Worm (Caenorhabditis elegans): Measurements from ENCODE around the gene nhr-65.

nhr-65 gene

ce11 chrV:18838799-18839354, at the start of gene nhr-65:
Gene nhr-65, plus strand, starts transcription at chrV:18839304.
- TF ChIP-seq him-1 (tag; optimal IDR thresholded peaks at IDR 0.05) (no peak), dao-5 (tag; optimal IDR thresholded peaks at IDR 0.05) (no peak), W03F9.2 (tag; optimal IDR thresholded peaks at IDR 0.05) (no peak)

DNA sequence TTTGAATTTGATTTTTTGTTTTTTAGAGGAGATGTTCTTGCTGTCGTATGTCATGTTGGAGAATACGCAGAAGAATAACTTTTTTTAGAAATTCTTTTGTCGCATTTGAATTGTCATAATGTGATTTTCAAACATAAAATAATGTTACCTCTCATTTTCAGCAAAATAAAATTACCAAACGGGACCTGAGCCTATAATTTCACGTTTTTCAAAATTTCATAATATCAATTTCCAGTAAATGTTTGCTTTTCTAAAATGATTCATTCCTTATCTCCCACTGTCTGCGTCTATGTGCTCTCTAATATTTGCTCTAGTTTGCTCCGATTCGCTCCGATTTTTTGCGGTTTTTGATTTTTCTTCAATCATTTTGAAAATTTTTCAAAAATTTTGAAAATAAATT, 48.4 kb upstream of the nhr-65 start, which contains the start of gene nhr-231:
TSS of gene nhr-231 (plus strand) at position 301 of the 400 bp plus-strand sequence.
- TF ChIP-seq dao-5 (tag; optimal IDR thresholded peaks at IDR 0.05) (no peak), him-1 (tag; optimal IDR thresholded peaks at IDR 0.05) (no peak), W03F9.2 (tag; optimal IDR thresholded peaks at IDR 0.05) (no peak)

DNA sequence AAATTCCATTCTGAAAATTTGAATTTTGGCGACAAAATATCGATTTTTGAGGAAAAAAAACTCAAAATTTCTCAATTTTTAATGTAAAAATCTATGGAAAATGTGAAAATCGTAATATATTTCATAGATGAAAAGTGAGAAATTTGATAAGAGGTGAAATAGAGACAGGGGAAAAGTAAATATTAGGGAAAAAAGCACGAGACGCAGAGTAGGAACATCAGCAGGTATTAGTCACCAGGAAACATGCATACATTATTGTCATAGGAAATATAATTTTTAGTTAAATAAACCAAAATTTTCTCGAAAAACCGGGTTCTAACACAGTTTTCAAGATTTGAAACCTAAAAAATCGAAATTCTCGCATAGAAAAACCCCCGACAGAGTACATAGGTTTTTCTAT, 38.3 kb upstream of the nhr-65 start, which contains the start of gene nhr-170:
TSS of gene nhr-170 (minus strand) at position 16 of the 400 bp plus-strand sequence.
- TF ChIP-seq him-1 (tag; optimal IDR thresholded peaks at IDR 0.05) (no peak), W03F9.2 (tag; optimal IDR thresholded peaks at IDR 0.05) (no peak), dao-5 (tag; optimal IDR thresholded peaks at IDR 0.05) (no peak)

ce11 chrV:18802077-18802476, 37.0 kb upstream of the nhr-65 start, which contains the start of gene C54E10.11:
Gene C54E10.11, minus strand, starts transcription at chrV:18802177.
- TF ChIP-seq him-1 (tag; optimal IDR thresholded peaks at IDR 0.05) (no peak), dao-5 (tag; optimal IDR thresholded peaks at IDR 0.05) (no peak), W03F9.2 (tag; optimal IDR thresholded peaks at IDR 0.05) (no peak)

- TF ChIP-seq him-1 (tag; optimal IDR thresholded peaks at IDR 0.05) (no peak), W03F9.2 (tag; optimal IDR thresholded peaks at IDR 0.05) (no peak), dao-5 (tag; optimal IDR thresholded peaks at IDR 0.05) (no peak)
Observed at ce11 chrV:18803260-18803659, 35.8 kb upstream of the nhr-65 start, which contains the start of gene C54E10.10. Gene C54E10.10, minus strand, starts transcription at chrV:18803360.

DNA sequence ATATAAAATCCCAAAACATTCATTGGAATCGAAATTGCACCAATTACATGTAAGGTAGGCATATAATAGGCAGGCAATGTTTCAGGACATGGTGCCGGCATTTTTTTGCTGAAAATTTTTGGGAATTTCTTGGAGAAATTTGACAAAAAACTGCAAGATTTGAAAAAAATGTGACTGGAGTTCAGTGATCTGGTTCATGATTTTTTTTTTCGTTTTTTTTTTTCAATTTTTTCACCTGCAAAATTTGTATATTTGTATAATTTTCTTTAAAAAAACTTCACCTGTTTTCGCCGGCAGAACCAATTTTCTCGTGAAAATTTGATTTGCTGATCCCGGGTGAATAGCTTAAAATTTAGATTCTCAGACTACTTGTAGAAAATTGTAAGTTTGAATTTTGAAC, 32.7 kb upstream of the nhr-65 start, which contains the start of gene sri-10:
TSS of gene sri-10 (minus strand) at position 101 of the 400 bp plus-strand sequence.
- TF ChIP-seq W03F9.2 (tag; optimal IDR thresholded peaks at IDR 0.05) (no peak), him-1 (tag; optimal IDR thresholded peaks at IDR 0.05) (no peak), dao-5 (tag; optimal IDR thresholded peaks at IDR 0.05) (no peak)

ce11 chrV:18808621-18809020, 30.5 kb upstream of the nhr-65 start, which contains the start of gene C54E10.6:
Gene C54E10.6, minus strand, starts transcription at chrV:18808729.
- no peak for TF ChIP-seq dao-5 (tag; optimal IDR thresholded peaks at IDR 0.05)
- no peak for TF ChIP-seq him-1 (tag; optimal IDR thresholded peaks at IDR 0.05)
- TF ChIP-seq W03F9.2 (tag; optimal IDR thresholded peaks at IDR 0.05), result no peak

DNA sequence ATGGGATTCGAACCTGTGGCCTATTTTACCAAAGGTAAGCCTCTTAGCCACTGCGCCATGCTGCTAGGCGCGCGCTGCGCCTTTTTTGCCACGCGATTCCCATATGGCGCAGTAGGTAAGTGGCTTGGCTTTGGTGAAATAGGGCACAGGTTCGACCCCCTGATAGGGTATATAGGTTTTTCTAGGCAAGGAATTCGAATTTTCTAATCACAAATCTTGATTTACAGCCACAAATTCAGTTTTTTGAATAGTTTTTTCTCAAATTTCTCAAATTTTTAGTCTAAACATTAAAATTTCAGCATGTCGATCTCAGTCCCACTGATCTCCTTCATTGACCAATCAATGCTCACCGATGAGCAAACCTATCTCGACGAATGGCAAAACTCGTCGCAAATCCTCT, 28.4 kb upstream of the nhr-65 start, which contains the start of gene C54E10.3:
TSS of gene C54E10.3 (plus strand) at position 301 of the 400 bp plus-strand sequence.
- TF ChIP-seq him-1 (tag; optimal IDR thresholded peaks at IDR 0.05) (no peak), dao-5 (tag; optimal IDR thresholded peaks at IDR 0.05) (no peak), W03F9.2 (tag; optimal IDR thresholded peaks at IDR 0.05) (no peak)

ce11 chrV:18811360-18811759, 27.7 kb upstream of the nhr-65 start, which contains the start of gene C54E10.7:
Gene C54E10.7, plus strand, starts transcription at chrV:18811660.
- TF ChIP-seq dao-5 (tag; optimal IDR thresholded peaks at IDR 0.05) (no peak), W03F9.2 (tag; optimal IDR thresholded peaks at IDR 0.05) (no peak), him-1 (tag; optimal IDR thresholded peaks at IDR 0.05) (no peak)

DNA sequence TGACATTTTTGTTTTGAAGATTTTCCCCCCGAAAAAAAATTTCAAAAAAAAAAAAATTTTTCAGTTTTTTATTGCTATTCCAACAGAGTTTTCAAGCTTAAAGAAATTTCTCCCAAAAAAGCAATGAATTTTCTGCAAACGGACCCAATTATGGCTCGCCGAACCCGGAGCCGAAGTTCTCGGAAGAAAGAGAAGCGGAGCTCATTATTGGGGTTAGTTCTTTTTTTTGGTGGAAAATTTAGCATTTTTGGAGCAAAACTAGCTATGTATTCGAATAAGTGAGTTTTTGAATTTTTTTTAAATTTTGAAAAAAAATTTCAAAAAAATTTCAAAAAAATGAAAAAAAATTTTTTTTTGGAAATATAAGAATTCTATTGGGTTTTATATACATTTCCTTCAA, 19.5 kb upstream of the nhr-65 start, which contains the start of gene ncs-5:
TSS of gene ncs-5 (plus strand) at position 124 of the 400 bp plus-strand sequence.
- TF ChIP-seq him-1 (tag; optimal IDR thresholded peaks at IDR 0.05) (no peak), W03F9.2 (tag; optimal IDR thresholded peaks at IDR 0.05) (no peak), dao-5 (tag; optimal IDR thresholded peaks at IDR 0.05) (no peak)

DNA sequence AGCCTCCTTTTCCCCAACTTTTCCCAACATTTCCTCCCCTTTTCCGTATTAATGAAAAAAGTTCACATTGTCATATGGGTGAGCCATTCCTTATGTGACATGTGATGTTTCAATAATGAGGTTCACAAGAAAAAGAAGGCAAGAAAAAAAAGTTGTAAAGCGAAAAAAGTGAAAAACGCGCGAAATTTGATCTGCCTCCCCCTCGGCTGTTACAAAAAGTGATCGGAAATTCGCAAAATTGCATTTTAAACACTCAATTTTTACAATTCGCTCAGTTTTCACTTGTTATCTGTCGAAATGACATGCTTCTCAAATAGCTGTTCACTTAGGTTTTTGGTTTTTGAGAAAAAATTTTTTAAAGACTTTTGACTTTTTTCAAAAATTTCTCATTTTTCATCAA, 17.5 kb upstream of the nhr-65 start:
- TF ChIP-seq him-1 (tag; optimal IDR thresholded peaks at IDR 0.05) (no peak), dao-5 (tag; optimal IDR thresholded peaks at IDR 0.05) (no peak), W03F9.2 (tag; optimal IDR thresholded peaks at IDR 0.05) (no peak)

- no peak for TF ChIP-seq him-1 (tag; optimal IDR thresholded peaks at IDR 0.05)
Observed at ce11 chrV:18826445-18826844, 12.7 kb upstream of the nhr-65 start.

- TF ChIP-seq dao-5 (tag; optimal IDR thresholded peaks at IDR 0.05), result no peak
- no peak for TF ChIP-seq W03F9.2 (tag; optimal IDR thresholded peaks at IDR 0.05)
- TF ChIP-seq him-1 (tag; optimal IDR thresholded peaks at IDR 0.05), result no peak
Observed at ce11 chrV:18827374-18827773, 11.7 kb upstream of the nhr-65 start.

DNA sequence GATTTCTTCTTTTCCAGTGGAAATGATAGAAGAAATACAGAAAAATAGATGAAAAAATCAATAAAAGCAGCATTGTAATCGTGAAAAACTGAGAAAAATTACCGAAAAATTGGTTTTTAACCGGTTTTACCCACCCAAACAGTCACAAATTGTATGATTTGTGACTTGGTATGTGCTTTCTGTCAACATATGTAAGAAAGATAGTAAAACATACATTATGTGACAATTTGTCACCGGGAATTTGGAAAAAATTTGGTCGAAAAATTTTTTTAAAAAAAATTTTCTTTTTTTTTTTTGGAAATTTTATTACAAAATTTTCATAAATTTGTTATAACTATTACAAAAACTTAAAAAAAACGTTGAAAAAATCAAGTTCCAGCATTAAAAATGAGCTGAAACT, 2.0 kb upstream of the nhr-65 start, which contains the start of gene cyp-33D3:
TSS of gene cyp-33D3 (minus strand) at position 101 of the 400 bp plus-strand sequence.
- TF ChIP-seq him-1 (tag; optimal IDR thresholded peaks at IDR 0.05) (no peak), W03F9.2 (tag; optimal IDR thresholded peaks at IDR 0.05) (no peak), dao-5 (tag; optimal IDR thresholded peaks at IDR 0.05) (no peak)
